Worm (Caenorhabditis elegans) whole organism, early embryonic: Measurements from ENCODE around the gene D1046.16.

ENCODE experiments used
- aly-1 ChIP-seq: sonication (generic microtip); optimal IDR thresholded peaks from 2 replicates; lab custom pipeline; 2016; ENCODE audit warnings: missing genetic modification characterization, missing compliant biosample characterization
- ama-1 ChIP-seq: fragments of 150-350 bp; optimal IDR thresholded peaks from 2 replicates; lab custom pipeline; 2014
- ceh-36 ChIP-seq: sonication (generic microtip); optimal IDR thresholded peaks from 2 replicates; lab custom pipeline; 2016; ENCODE audit warnings: missing genetic modification characterization, inconsistent platforms, missing compliant biosample characterization
- ets-7 ChIP-seq: sonication (generic microtip); optimal IDR thresholded peaks from 2 replicates; lab custom pipeline; 2016; ENCODE audit warnings: missing genotype, missing genetic modification characterization, missing compliant biosample characterization
- flt-1 ChIP-seq: fragments of 200-800 bp; sonication (Bioruptor generic); IDR thresholded peaks from 2 replicates; pipeline ENCODE4 v1.3.6; 2022; ENCODE audit warnings: missing genetic modification characterization, missing compliant biosample characterization
- hmbx-1 ChIP-seq: sonication (generic microtip); optimal IDR thresholded peaks from 2 replicates; lab custom pipeline; 2016; ENCODE audit warnings: mild to moderate bottlenecking, missing genetic modification characterization, missing compliant biosample characterization
- hmg-4 ChIP-seq: fragments of 200-800 bp; sonication (Bioruptor generic); optimal IDR thresholded peaks from 2 replicates; lab custom pipeline; 2018; ENCODE audit warnings: mild to moderate bottlenecking, missing genetic modification characterization, missing compliant biosample characterization
- hnd-1 ChIP-seq: sonication (generic microtip); optimal IDR thresholded peaks from 2 replicates; lab custom pipeline; 2016; ENCODE audit warnings: missing genetic modification characterization, missing compliant biosample characterization
- tbx-11 ChIP-seq: fragments of 200-800 bp; sonication (Bioruptor generic); IDR thresholded peaks from 2 replicates; pipeline ENCODE4 v1.3.6; 2022; ENCODE audit warnings: missing genetic modification characterization, missing compliant biosample characterization
- tbx-37 ChIP-seq: fragments of 200-800 bp; sonication (Bioruptor generic); conservative IDR thresholded peaks from 2 replicates; pipeline ENCODE4 v1.3.6; 2022; ENCODE audit warnings: missing genetic modification reagents, missing genetic modification characterization, missing compliant biosample characterization
- tra-4 ChIP-seq: sonication (generic microtip); optimal IDR thresholded peaks from 2 replicates; lab custom pipeline; 2017; ENCODE audit warnings: missing genetic modification characterization, missing compliant biosample characterization

ce11 chrIV:8933575-8933974, 11.6 kb downstream of the D1046.16 start, which contains the start of gene D1046.4:
- TF ChIP-seq tbx-11 (GFP tag; lab: Robert Waterston, UW) (no peak), flt-1 (GFP tag; lab: Robert Waterston, UW) (no peak), ama-1 (lab: Kevin White, UChicago) (no peak), ets-7 (tag; lab: Kevin White, UChicago) (no peak), hmg-4 (no peak), aly-1 (no peak), tbx-37 (GFP tag; lab: Robert Waterston, UW) (no peak), hnd-1 (tag; lab: Kevin White, UChicago) (no peak), ceh-36 (no peak), tra-4 (tag; lab: Kevin White, UChicago) (no peak), hmbx-1 (tag; lab: Kevin White, UChicago) (no peak)
